Worm (Caenorhabditis elegans) whole organism, midembryonic: Measurements from ENCODE around the gene B0273.115.
"Not testable (repeated sequence)": the region's sequence is repeated elsewhere in the genome, so short reads cannot be mapped to it uniquely, and the experiment has no call there.

Experiments used
- T22C8.4 ChIP-seq: fragments of 200-800 bp; sonication (Bioruptor generic); IDR thresholded peaks from 2 replicates; pipeline ENCODE4 v1.3.6; 2022; ENCODE audit warnings: missing genetic modification characterization, missing compliant biosample characterization
- cog-1 ChIP-seq: sonication (generic microtip); optimal IDR thresholded peaks from 2 replicates; lab custom pipeline; 2016; ENCODE audit warnings: missing genetic modification characterization, missing compliant biosample characterization
- flt-1 ChIP-seq: fragments of 200-800 bp; sonication (Bioruptor generic); IDR thresholded peaks from 2 replicates; pipeline ENCODE4 v1.3.6; 2022; ENCODE audit warnings: missing genetic modification characterization, missing compliant biosample characterization
- klf-2 ChIP-seq: fragments of 200-800 bp; sonication (Bioruptor generic); conservative IDR thresholded peaks from 2 replicates; pipeline ENCODE4 v1.3.6; 2022; ENCODE audit warnings: missing genetic modification reagents, missing genetic modification characterization, missing compliant biosample characterization
- med-1 ChIP-seq: sonication (generic microtip); optimal IDR thresholded peaks from 2 replicates; lab custom pipeline; 2017; ENCODE audit warnings: missing genetic modification characterization, mild to moderate bottlenecking, missing compliant biosample characterization, antibody characterized with exemption, missing genetic modification reagents; ENCODE audit not compliant: insufficient read depth
- ref-1 ChIP-seq: fragments of 200-800 bp; sonication (Bioruptor generic); conservative IDR thresholded peaks from 2 replicates; pipeline ENCODE4 v1.3.6; 2022; ENCODE audit warnings: missing genetic modification reagents, missing genetic modification characterization, missing compliant biosample characterization
- tab-1 ChIP-seq: fragments of 200-800 bp; sonication (Bioruptor generic); IDR thresholded peaks from 2 replicates; pipeline ENCODE4 v1.3.6; 2022; ENCODE audit warnings: missing genetic modification characterization, missing compliant biosample characterization
- ztf-23 ChIP-seq: fragments of 200-800 bp; sonication (Bioruptor generic); IDR thresholded peaks from 2 replicates; pipeline ENCODE4 v1.3.6; 2022; ENCODE audit warnings: missing genetic modification reagents, missing genetic modification characterization, missing compliant biosample characterization
- ztf-29 ChIP-seq: fragments of 200-800 bp; sonication (Bioruptor generic); IDR thresholded peaks from 2 replicates; pipeline ENCODE4 v1.3.6; 2022; ENCODE audit warnings: missing genetic modification reagents, missing genetic modification characterization, missing compliant biosample characterization

B0273.115 gene

ce11 chrIV:5482723-5483122, 8.2 kb downstream of the B0273.115 start, which contains the start of gene T11F8.5:
Gene T11F8.5 (plus strand): TSS chrIV:5483023.
- TF ChIP-seq ztf-29 (GFP tag; lab: Robert Waterston, UW) (no peak), cog-1 (tag; lab: Kevin White, UChicago) (no peak), klf-2 (GFP tag; lab: Robert Waterston, UW) (no peak), T22C8.4 (GFP tag; lab: Robert Waterston, UW) (no peak), flt-1 (no peak), med-1 (GFP tag; lab: Kevin White, UChicago) (no peak), tab-1 (GFP tag; lab: Robert Waterston, UW) (no peak), ref-1 (GFP tag; lab: Robert Waterston, UW) (no peak), ztf-23 (GFP tag; lab: Robert Waterston, UW) (no peak)

- TF ChIP-seq T22C8.4 (GFP tag; lab: Robert Waterston, UW) (no peak), tab-1 (GFP tag; lab: Robert Waterston, UW) (no peak), ref-1 (GFP tag; lab: Robert Waterston, UW) (no peak), klf-2 (GFP tag; lab: Robert Waterston, UW) (no peak), cog-1 (tag; lab: Kevin White, UChicago) (no peak), ztf-29 (GFP tag; lab: Robert Waterston, UW) (no peak), flt-1 (no peak), ztf-23 (GFP tag; lab: Robert Waterston, UW) (no peak), med-1 (GFP tag; lab: Kevin White, UChicago) (no peak)
Measured at ce11 chrIV:5482231-5482630, 8.7 kb downstream of the B0273.115 start, which contains the start of gene T11F8.12. Gene T11F8.12 (minus strand): TSS chrIV:5482331.

ce11 chrIV:5479289-5479688, 11.7 kb downstream of the B0273.115 start, which contains the start of gene T11F8.1:
Gene T11F8.1 (plus strand): TSS chrIV:5479589.
- TF ChIP-seq med-1 (GFP tag; lab: Kevin White, UChicago) (no peak), flt-1 (no peak), T22C8.4 (GFP tag; lab: Robert Waterston, UW) (no peak), ref-1 (GFP tag; lab: Robert Waterston, UW) (no peak), tab-1 (GFP tag; lab: Robert Waterston, UW) (no peak), ztf-23 (GFP tag; lab: Robert Waterston, UW) (no peak), klf-2 (GFP tag; lab: Robert Waterston, UW) (no peak), ztf-29 (GFP tag; lab: Robert Waterston, UW) (no peak), cog-1 (tag; lab: Kevin White, UChicago) (no peak)

ce11 chrIV:5476468-5476867, 14.5 kb downstream of the B0273.115 start, which contains the start of gene T11F8.4:
Gene T11F8.4 (minus strand): TSS chrIV:5476568.
- TF ChIP-seq klf-2 (GFP tag; lab: Robert Waterston, UW) (no peak), flt-1 (no peak), med-1 (GFP tag; lab: Kevin White, UChicago) (no peak), ztf-29 (GFP tag; lab: Robert Waterston, UW) (no peak), cog-1 (tag; lab: Kevin White, UChicago) (no peak), tab-1 (GFP tag; lab: Robert Waterston, UW) (no peak), ztf-23 (GFP tag; lab: Robert Waterston, UW) (no peak), ref-1 (GFP tag; lab: Robert Waterston, UW) (no peak), T22C8.4 (GFP tag; lab: Robert Waterston, UW) (no peak)

ce11 chrIV:5473098-5473497, 17.9 kb downstream of the B0273.115 start:
- TF ChIP-seq cog-1 (tag; lab: Kevin White, UChicago) = no peak
- TF ChIP-seq tab-1 (GFP tag; lab: Robert Waterston, UW) = no peak
- TF ChIP-seq T22C8.4 (GFP tag; lab: Robert Waterston, UW) = no peak
- no peak for TF ChIP-seq ztf-29 (GFP tag; lab: Robert Waterston, UW)
- no peak for TF ChIP-seq med-1 (GFP tag; lab: Kevin White, UChicago)
- TF ChIP-seq ztf-23 (GFP tag; lab: Robert Waterston, UW) = no peak
- TF ChIP-seq klf-2 (GFP tag; lab: Robert Waterston, UW) = no peak
- no peak for TF ChIP-seq flt-1
- TF ChIP-seq ref-1 (GFP tag; lab: Robert Waterston, UW) = no peak

ce11 chrIV:5469739-5470138, 21.2 kb downstream of the B0273.115 start, which contains the start of gene rme-2:
Gene rme-2 (plus strand): TSS chrIV:5470026.
- TF ChIP-seq cog-1 (tag; lab: Kevin White, UChicago) (no peak), ztf-23 (GFP tag; lab: Robert Waterston, UW) (no peak), med-1 (GFP tag; lab: Kevin White, UChicago) (no peak), ztf-29 (GFP tag; lab: Robert Waterston, UW) (no peak), klf-2 (GFP tag; lab: Robert Waterston, UW) (no peak), ref-1 (GFP tag; lab: Robert Waterston, UW) (no peak), tab-1 (GFP tag; lab: Robert Waterston, UW) (no peak), T22C8.4 (GFP tag; lab: Robert Waterston, UW) (no peak)

ce11 chrIV:5464403-5464802, 26.6 kb downstream of the B0273.115 start, which contains the start of gene Y52D5A.2:
Gene Y52D5A.2 (minus strand): TSS chrIV:5464503.
- TF ChIP-seq flt-1; klf-2 (GFP tag; lab: Robert Waterston, UW); T22C8.4 (GFP tag; lab: Robert Waterston, UW): not testable (repeated sequence)

- TF ChIP-seq klf-2 (GFP tag; lab: Robert Waterston, UW) = no peak
- TF ChIP-seq med-1 (GFP tag; lab: Kevin White, UChicago) = no peak
- TF ChIP-seq flt-1 = no peak
Measured at ce11 chrIV:5462820-5463219, 28.1 kb downstream of the B0273.115 start.

- TF ChIP-seq flt-1; ztf-29 (GFP tag; lab: Robert Waterston, UW); cog-1 (tag; lab: Kevin White, UChicago): not testable (repeated sequence)
Measured at ce11 chrIV:5455999-5456398, 35.0 kb downstream of the B0273.115 start, which contains the start of gene Y4C6A.3. Gene Y4C6A.3 (minus strand): TSS chrIV:5456099.
